Fruit fly (Drosophila melanogaster) whole organism, embryonic: Measurements from ENCODE around the gene Jhbp1.

ENCODE experiments used
- Asciz ChIP-seq: fragments of 200-800 bp; sonication (Bioruptor generic); optimal IDR thresholded peaks from 2 replicates; lab custom pipeline; 2017; ENCODE audit warnings: missing biosample characterization, mild to moderate bottlenecking, missing genetic modification characterization, missing genetic modification reagents
- Blimp-1 ChIP-seq: fragments of 200-800 bp; sonication (Bioruptor generic); optimal IDR thresholded peaks from 3 replicates; lab custom pipeline; 2018; ENCODE audit warnings: missing biosample characterization, missing genetic modification characterization, mild to moderate bottlenecking, moderate library complexity, missing genetic modification reagents
- CG1024 ChIP-seq: fragments of 200-800 bp; sonication (Bioruptor generic); IDR thresholded peaks from 2 replicates; pipeline ENCODE4 v1.3.6; 2022; ENCODE audit warnings: missing biosample characterization, missing genetic modification characterization
- CG12659 ChIP-seq: fragments of 200-800 bp; sonication (Bioruptor generic); optimal IDR thresholded peaks from 3 replicates; lab custom pipeline; 2017; ENCODE audit warnings: mild to moderate bottlenecking, missing biosample characterization, missing genetic modification reagents, missing genetic modification characterization
- CG13287 ChIP-seq: fragments of 200-800 bp; sonication (Bioruptor generic); IDR thresholded peaks from 2 replicates; pipeline ENCODE4 v1.3.6; 2022; ENCODE audit warnings: missing biosample characterization, missing genetic modification characterization; ENCODE audit not compliant: partially characterized antibody
- CG14667 ChIP-seq: fragments of 200-800 bp; sonication (Bioruptor generic); IDR thresholded peaks from 2 replicates; pipeline ENCODE4 v1.3.6; 2022; ENCODE audit warnings: missing biosample characterization, missing genetic modification characterization
- CG15601 ChIP-seq: fragments of 200-800 bp; sonication (Bioruptor generic); optimal IDR thresholded peaks from 3 replicates; lab custom pipeline; 2019; ENCODE audit warnings: missing biosample characterization, mild to moderate bottlenecking, missing genetic modification characterization, moderate library complexity
- CG1647 ChIP-seq: fragments of 200-800 bp; sonication (Bioruptor generic); optimal IDR thresholded peaks from 3 replicates; lab custom pipeline; 2016; ENCODE audit warnings: missing biosample characterization, missing genetic modification characterization
- CG18599 ChIP-seq: fragments of 200-800 bp; sonication (Bioruptor generic); optimal IDR thresholded peaks from 3 replicates; lab custom pipeline; 2017; ENCODE audit warnings: missing biosample characterization, missing genetic modification characterization, mild to moderate bottlenecking, moderate library complexity, missing genetic modification reagents
- CG31224 ChIP-seq: fragments of 200-800 bp; sonication (Bioruptor generic); IDR thresholded peaks from 2 replicates; pipeline ENCODE4 v1.3.6; 2022; ENCODE audit warnings: missing biosample characterization, missing genetic modification characterization
- CG31441 ChIP-seq: fragments of 200-800 bp; sonication (Bioruptor generic); IDR thresholded peaks from 2 replicates; pipeline ENCODE4 v1.3.6; 2022; ENCODE audit warnings: missing biosample characterization, missing genetic modification characterization
- CG3995 ChIP-seq: fragments of 200-800 bp; sonication (Bioruptor generic); optimal IDR thresholded peaks from 3 replicates; lab custom pipeline; 2016; ENCODE audit warnings: missing biosample characterization, missing genetic modification characterization
- CG6791 ChIP-seq: fragments of 200-800 bp; sonication (Bioruptor generic); IDR thresholded peaks from 3 replicates; pipeline ENCODE4 v1.3.6; 2022; ENCODE audit warnings: missing biosample characterization, missing genetic modification characterization; ENCODE audit not compliant: partially characterized antibody
- CG7786 ChIP-seq: fragments of 200-800 bp; sonication (Bioruptor generic); optimal IDR thresholded peaks from 2 replicates; lab custom pipeline; 2016; ENCODE audit warnings: missing biosample characterization, missing genetic modification characterization
- CG9817 ChIP-seq: fragments of 200-800 bp; sonication (Bioruptor generic); optimal IDR thresholded peaks from 2 replicates; lab custom pipeline; 2018; ENCODE audit warnings: missing biosample characterization, mild to moderate bottlenecking, missing genetic modification characterization, moderate library complexity
- CG9932 ChIP-seq: fragments of 200-800 bp; sonication (Bioruptor generic); IDR thresholded peaks from 2 replicates; pipeline ENCODE4 v1.3.6; 2022; ENCODE audit warnings: missing biosample characterization, missing genetic modification characterization
- D19A ChIP-seq: fragments of 200-800 bp; optimal IDR thresholded peaks from 3 replicates; lab custom pipeline; 2019; ENCODE audit warnings: missing biosample characterization, mild to moderate bottlenecking, missing genetic modification characterization, moderate library complexity
- Deaf1 ChIP-seq: fragments of 200-800 bp; optimal IDR thresholded peaks from 3 replicates; lab custom pipeline; 2019; ENCODE audit warnings: missing biosample characterization, mild to moderate bottlenecking, missing genetic modification characterization, moderate library complexity
- Dll ChIP-seq: fragments of 200-800 bp; sonication (Bioruptor generic); IDR thresholded peaks from 4 replicates; pipeline ENCODE4 v1.3.6; 2022; ENCODE audit warnings: missing biosample characterization, missing genetic modification characterization; ENCODE audit not compliant: partially characterized antibody
- H15 ChIP-seq: fragments of 200-800 bp; sonication (Bioruptor generic); IDR thresholded peaks from 3 replicates; pipeline ENCODE4 v1.3.6; 2022; ENCODE audit warnings: missing biosample characterization, missing genetic modification characterization
- HLHmδ ChIP-seq: fragments of 200-800 bp; sonication (Bioruptor generic); optimal IDR thresholded peaks from 2 replicates; lab custom pipeline; 2018; ENCODE audit warnings: missing biosample characterization, mild to moderate bottlenecking, missing genetic modification characterization, moderate library complexity
- Hsf ChIP-seq: fragments of 200-800 bp; sonication (Bioruptor generic); optimal IDR thresholded peaks from 3 replicates; lab custom pipeline; 2016; ENCODE audit warnings: missing biosample characterization, missing genetic modification characterization
- Kr ChIP-seq: fragments of 200-800 bp; sonication (Bioruptor generic); optimal IDR thresholded peaks from 2 replicates; lab custom pipeline; 2017; ENCODE audit warnings: missing biosample characterization, mild to moderate bottlenecking, missing genetic modification characterization
- Poxn ChIP-seq: fragments of 200-800 bp; sonication (Bioruptor generic); IDR thresholded peaks from 2 replicates; pipeline ENCODE4 v1.3.6; 2022; ENCODE audit warnings: missing biosample characterization, missing genetic modification characterization
- Sry-β ChIP-seq: fragments of 200-800 bp; sonication (Bioruptor generic); optimal IDR thresholded peaks from 2 replicates; lab custom pipeline; 2018; ENCODE audit warnings: missing biosample characterization, mild to moderate bottlenecking, missing genetic modification characterization, moderate library complexity
- Ssrp ChIP-seq: fragments of 200-800 bp; sonication (Bioruptor generic); optimal IDR thresholded peaks from 2 replicates; lab custom pipeline; 2018; ENCODE audit warnings: missing biosample characterization, mild to moderate bottlenecking, missing genetic modification characterization, moderate library complexity
- Stat92E ChIP-seq, 3 experiments: fragments of >200 bp in 2 of 3; fragments of 200-800 bp in 1 of 3; sonication (Bioruptor generic) in 1 of 3; optimal IDR thresholded peaks; 2 replicates each; lab custom pipeline; 2017 to 2019; ENCODE audit warnings: missing biosample characterization in 3 of 3, missing genetic modification characterization in 3 of 3, mild to moderate bottlenecking in 1 of 3, moderate library complexity in 1 of 3
- TFAM ChIP-seq: fragments of 200-800 bp; sonication (Bioruptor generic); optimal IDR thresholded peaks from 2 replicates; lab custom pipeline; 2017; ENCODE audit warnings: missing biosample characterization, missing genetic modification characterization, inconsistent platforms
- YL-1 ChIP-seq: fragments of 200-800 bp; sonication (Bioruptor generic); optimal IDR thresholded peaks from 3 replicates; lab custom pipeline; 2017; ENCODE audit warnings: missing biosample characterization, mild to moderate bottlenecking, missing genetic modification characterization
- cas ChIP-seq: fragments of 200-800 bp; sonication (Bioruptor generic); IDR thresholded peaks from 2 replicates; pipeline ENCODE4 v1.3.6; 2022; ENCODE audit warnings: missing biosample characterization, missing genetic modification characterization
- emc ChIP-seq: fragments of 200-800 bp; sonication (Bioruptor generic); optimal IDR thresholded peaks from 2 replicates; lab custom pipeline; 2016; ENCODE audit warnings: missing biosample characterization, missing genetic modification characterization
- eve ChIP-seq, 2 experiments: fragments of >200 bp; optimal IDR thresholded peaks; 2 replicates each; lab custom pipeline; 2017; ENCODE audit warnings: missing biosample characterization in 2 of 2, missing genetic modification characterization in 2 of 2
- ewg ChIP-seq: fragments of 200-800 bp; sonication (Bioruptor generic); optimal IDR thresholded peaks from 3 replicates; lab custom pipeline; 2017; ENCODE audit warnings: mild to moderate bottlenecking, missing biosample characterization, missing genetic modification reagents, missing genetic modification characterization
- fd102C ChIP-seq: fragments of 200-800 bp; sonication (Bioruptor generic); optimal IDR thresholded peaks from 2 replicates; lab custom pipeline; 2018; ENCODE audit warnings: missing biosample characterization, mild to moderate bottlenecking, missing genetic modification characterization, moderate library complexity
- grn ChIP-seq: fragments of 200-800 bp; sonication (Bioruptor generic); optimal IDR thresholded peaks from 3 replicates; lab custom pipeline; 2017; ENCODE audit warnings: missing biosample characterization, missing genetic modification characterization
- gt ChIP-seq: fragments of 200-800 bp; sonication (Bioruptor generic); IDR thresholded peaks from 2 replicates; pipeline ENCODE4 v1.3.6; 2022; ENCODE audit warnings: missing biosample characterization, missing genetic modification characterization
- h ChIP-seq: fragments of >200 bp; optimal IDR thresholded peaks from 2 replicates; lab custom pipeline; 2017
- insv ChIP-seq, 2 experiments: fragments of 200-800 bp; sonication (Bioruptor generic); optimal IDR thresholded peaks; 3 replicates each; lab custom pipeline; 2016 to 2018; ENCODE audit warnings: missing biosample characterization in 2 of 2, missing genetic modification characterization in 2 of 2
- lab ChIP-seq: fragments of 200-800 bp; sonication (Bioruptor generic); optimal IDR thresholded peaks from 3 replicates; lab custom pipeline; 2017; ENCODE audit warnings: missing biosample characterization, missing genetic modification characterization, mild to moderate bottlenecking, moderate library complexity, missing genetic modification reagents
- lbe ChIP-seq: fragments of 200-800 bp; sonication (Bioruptor generic); optimal IDR thresholded peaks from 2 replicates; lab custom pipeline; 2016; ENCODE audit warnings: missing biosample characterization, mild to moderate bottlenecking, missing genetic modification characterization
- onecut ChIP-seq: fragments of 200-800 bp; sonication (Bioruptor generic); IDR thresholded peaks from 2 replicates; pipeline ENCODE4 v1.3.6; 2022; ENCODE audit warnings: missing biosample characterization, missing genetic modification characterization
- pnt ChIP-seq: fragments of 200-800 bp; sonication (Bioruptor generic); optimal IDR thresholded peaks from 3 replicates; lab custom pipeline; 2016; ENCODE audit warnings: missing biosample characterization, missing genetic modification characterization
- repo ChIP-seq: fragments of 200-800 bp; sonication (Bioruptor generic); optimal IDR thresholded peaks from 2 replicates; lab custom pipeline; 2016; ENCODE audit warnings: missing biosample characterization, missing genetic modification characterization
- ro ChIP-seq: fragments of 200-800 bp; sonication (Bioruptor generic); IDR thresholded peaks from 2 replicates; pipeline ENCODE4 v1.3.6; 2022; ENCODE audit warnings: missing biosample characterization, missing genetic modification characterization
- sd ChIP-seq: fragments of 200-800 bp; sonication (Bioruptor generic); optimal IDR thresholded peaks from 3 replicates; lab custom pipeline; 2018; ENCODE audit warnings: missing biosample characterization, mild to moderate bottlenecking, missing genetic modification characterization, moderate library complexity
- sens-2 ChIP-seq: fragments of 200-800 bp; sonication (Bioruptor generic); IDR thresholded peaks from 2 replicates; pipeline ENCODE4 v1.3.6; 2022; ENCODE audit warnings: missing biosample characterization, missing genetic modification characterization
- so ChIP-seq: fragments of 200-800 bp; sonication (Bioruptor generic); IDR thresholded peaks from 3 replicates; pipeline ENCODE4 v1.3.6; 2022; ENCODE audit warnings: missing biosample characterization, missing genetic modification characterization
- sqz ChIP-seq: fragments of 200-800 bp; sonication (Bioruptor generic); optimal IDR thresholded peaks from 3 replicates; lab custom pipeline; 2018; ENCODE audit warnings: missing biosample characterization, mild to moderate bottlenecking, missing genetic modification characterization
- sr ChIP-seq: fragments of 200-800 bp; sonication (Bioruptor generic); IDR thresholded peaks from 3 replicates; pipeline ENCODE4 v1.3.6; 2022; ENCODE audit warnings: missing biosample characterization, missing genetic modification characterization
- wdn ChIP-seq: fragments of 200-800 bp; sonication (Bioruptor generic); IDR thresholded peaks from 2 replicates; pipeline ENCODE4 v1.3.6; 2022; ENCODE audit warnings: missing biosample characterization, missing genetic modification characterization

Jhbp1 gene

dm6 chr3R:5010153-5010552 is 44.9 kb downstream of the Jhbp1 start (continued):
- peak; percentile 90 for TF ChIP-seq H15 (GFP tag; lab: Robert Waterston, UW)
- TF ChIP-seq CG1647: peak; percentile 88
- TF ChIP-seq pnt (GFP tag; lab: Kevin White, UChicago): peak; percentile 91
- TF ChIP-seq grn (GFP tag; lab: Kevin White, UChicago): peak; percentile 86
- TF ChIP-seq Hsf (GFP tag; lab: Kevin White, UChicago): peak; percentile 87
- TF ChIP-seq sens-2 (GFP tag; lab: Robert Waterston, UW): peak; percentile 81
- TF ChIP-seq h (lab: Kevin White, UChicago): no peak
- TF ChIP-seq D19A (tag; lab: Kevin White, UChicago): peak; percentile 86
- TF ChIP-seq ro (GFP tag; lab: Robert Waterston, UW): peak; percentile 81; the same call in 1 of the 2 replicates
- no peak for TF ChIP-seq HLHmδ (GFP tag; lab: Kevin White, UChicago)
- peak; percentile 89 for TF ChIP-seq Ssrp (tag; lab: Kevin White, UChicago)
- peak; percentile 68 for TF ChIP-seq Deaf1 (tag; lab: Kevin White, UChicago)
- peak; percentile 89 for TF ChIP-seq CG18599 (GFP tag; lab: Kevin White, UChicago)
- TF ChIP-seq lab (GFP tag; lab: Kevin White, UChicago): peak; percentile 92
- TF ChIP-seq cas (GFP tag; lab: Robert Waterston, UW): peak; percentile 48; the same call in 1 of the 2 replicates
- TF ChIP-seq onecut (GFP tag; lab: Robert Waterston, UW): peak; percentile 88
- no peak for TF ChIP-seq Kr
- TF ChIP-seq CG31441 (GFP tag; lab: Robert Waterston, UW): peak; percentile 95
- TF ChIP-seq YL-1: peak; percentile 53
- no peak for TF ChIP-seq Poxn (GFP tag; lab: Robert Waterston, UW)
- TF ChIP-seq CG1024 (GFP tag; lab: Robert Waterston, UW): peak; percentile 85
- peak; percentile 72 for TF ChIP-seq gt (GFP tag; lab: Robert Waterston, UW)
- TF ChIP-seq insv (GFP tag; optimal IDR thresholded peaks at IDR 0.05; lab: Kevin White, UChicago): peak in 1 of 2 experiments; percentile 22
- peak; percentile 93 for TF ChIP-seq CG12659 (GFP tag; lab: Kevin White, UChicago)
- peak; percentile 48; the same call in 1 of the 2 replicates for TF ChIP-seq wdn (GFP tag; lab: Robert Waterston, UW)
- TF ChIP-seq eve (GFP tag; optimal IDR thresholded peaks at IDR 0.05; lab: Kevin White, UChicago): peak in 1 of 2 experiments; percentile 96
- peak; percentile 91 for TF ChIP-seq Asciz (GFP tag; lab: Kevin White, UChicago)
- TF ChIP-seq CG6791 (GFP tag; lab: Robert Waterston, UW): no peak
- peak; percentile 84; the same call in 2 of the 3 replicates for TF ChIP-seq so (GFP tag; lab: Robert Waterston, UW)
- peak; percentile 81 for TF ChIP-seq CG31224 (GFP tag; lab: Robert Waterston, UW)
- peak; percentile 6 for TF ChIP-seq CG3995 (GFP tag; lab: Kevin White, UChicago)
- TF ChIP-seq TFAM (GFP tag; lab: Kevin White, UChicago): peak; percentile 3
- peak; percentile 91 for TF ChIP-seq CG15601 (tag; lab: Kevin White, UChicago)
- no peak for TF ChIP-seq CG13287 (GFP tag; lab: Robert Waterston, UW)
- peak in 1 of 3 experiments; percentile 79 for TF ChIP-seq Stat92E (GFP tag; optimal IDR thresholded peaks at IDR 0.05; lab: Kevin White, UChicago)
- TF ChIP-seq Dll (GFP tag; lab: Robert Waterston, UW): no peak
- TF ChIP-seq Sry-β (GFP tag; lab: Kevin White, UChicago): peak; percentile 70
- TF ChIP-seq ewg (GFP tag; lab: Kevin White, UChicago): peak; percentile 83
- TF ChIP-seq CG7786 (GFP tag; lab: Kevin White, UChicago): peak; percentile 76
- TF ChIP-seq sr (GFP tag; lab: Robert Waterston, UW): peak; percentile 42; the same call in 1 of the 3 replicates
- peak; percentile 60 for TF ChIP-seq emc (GFP tag; lab: Kevin White, UChicago)
- no peak for TF ChIP-seq fd102C
- peak; percentile 66 for TF ChIP-seq CG9932
- TF ChIP-seq sqz (GFP tag; lab: Kevin White, UChicago): peak; percentile 77
- TF ChIP-seq CG9817 (tag; lab: Kevin White, UChicago): peak; percentile 79
- peak; percentile 76 for TF ChIP-seq sd
- TF ChIP-seq repo: peak; percentile 82
- no peak for TF ChIP-seq lbe (GFP tag; lab: Kevin White, UChicago)
- peak; percentile 85 for TF ChIP-seq CG14667 (GFP tag; lab: Robert Waterston, UW)
- TF ChIP-seq Blimp-1 (GFP tag; lab: Kevin White, UChicago): peak; percentile 92
